Fruit fly (Drosophila melanogaster): ENCODE results near the gene CG11756.

Gene CG11756

dm6 chrX:11389494-11390447 is 41.9 kb downstream of the CG11756 start:
- TF ChIP-seq EcR (GFP tag; optimal IDR thresholded peaks at IDR 0.05) = no peak
- TF ChIP-seq Dll (optimal IDR thresholded peaks at IDR 0.05) = peak; percentile 81
- no peak for TF ChIP-seq pan (optimal IDR thresholded peaks at IDR 0.05)

dm6 chrX:11390625-11391363 is 42.9 kb downstream of the CG11756 start:
- TF ChIP-seq pan (optimal IDR thresholded peaks at IDR 0.05) (no peak), CG8478 (optimal IDR thresholded peaks at IDR 0.05) (no peak), EcR (GFP tag; optimal IDR thresholded peaks at IDR 0.05) (no peak), Dll (optimal IDR thresholded peaks at IDR 0.05) (no peak), psq (optimal IDR thresholded peaks at IDR 0.05) (no peak), usp (GFP tag; optimal IDR thresholded peaks at IDR 0.05) (no peak)

dm6 chrX:11391364-11391915 is 43.5 kb downstream of the CG11756 start:
- TF ChIP-seq CG8478 (optimal IDR thresholded peaks at IDR 0.05) = no peak

dm6 chrX:11393003-11393620 is 45.2 kb downstream of the CG11756 start:
- TF ChIP-seq usp (GFP tag; optimal IDR thresholded peaks at IDR 0.05) = no peak
- no peak for TF ChIP-seq Dll (optimal IDR thresholded peaks at IDR 0.05)
- no peak for TF ChIP-seq psq (optimal IDR thresholded peaks at IDR 0.05)
